Fruit fly (Drosophila melanogaster) whole organism, embryonic: ENCODE measurements around the gene CSN5.

ENCODE experiments used
- Ada2b ChIP-seq: fragments of 200-800 bp; sonication (Bioruptor generic); IDR thresholded peaks from 2 replicates; pipeline ENCODE4 v1.3.6; 2022; ENCODE audit warnings: missing biosample characterization, missing genetic modification characterization
- CG10274 ChIP-seq: fragments of 200-800 bp; sonication (Bioruptor generic); optimal IDR thresholded peaks from 3 replicates; lab custom pipeline; 2017; ENCODE audit warnings: missing biosample characterization, mild to moderate bottlenecking, missing genetic modification characterization
- CG10979 ChIP-seq: fragments of 200-800 bp; sonication (Bioruptor generic); optimal IDR thresholded peaks from 2 replicates; lab custom pipeline; 2018; ENCODE audit warnings: missing biosample characterization, mild to moderate bottlenecking, missing genetic modification characterization, moderate library complexity
- CG15601 ChIP-seq: fragments of 200-800 bp; sonication (Bioruptor generic); optimal IDR thresholded peaks from 3 replicates; lab custom pipeline; 2019; ENCODE audit warnings: missing biosample characterization, mild to moderate bottlenecking, missing genetic modification characterization, moderate library complexity
- CG15696 ChIP-seq: fragments of 200-800 bp; sonication (Bioruptor generic); optimal IDR thresholded peaks from 2 replicates; lab custom pipeline; 2019; ENCODE audit warnings: missing biosample characterization, mild to moderate bottlenecking, missing genetic modification characterization, moderate library complexity
- CG16779 ChIP-seq: fragments of 200-800 bp; sonication (Bioruptor generic); IDR thresholded peaks from 2 replicates; pipeline ENCODE4 v1.3.6; 2022; ENCODE audit warnings: missing biosample characterization, missing genetic modification characterization
- CG17829 ChIP-seq: fragments of 200-800 bp; optimal IDR thresholded peaks from 2 replicates; lab custom pipeline; 2019; ENCODE audit warnings: missing biosample characterization, mild to moderate bottlenecking, missing genetic modification characterization, moderate library complexity
- CG18599 ChIP-seq: fragments of 200-800 bp; sonication (Bioruptor generic); optimal IDR thresholded peaks from 3 replicates; lab custom pipeline; 2017; ENCODE audit warnings: missing biosample characterization, missing genetic modification characterization, mild to moderate bottlenecking, moderate library complexity, missing genetic modification reagents
- CG2712 ChIP-seq: fragments of 200-800 bp; optimal IDR thresholded peaks from 3 replicates; lab custom pipeline; 2019; ENCODE audit warnings: missing biosample characterization, mild to moderate bottlenecking, missing genetic modification characterization, moderate library complexity
- CG32767 ChIP-seq: fragments of 200-800 bp; sonication (Bioruptor generic); IDR thresholded peaks from 2 replicates; pipeline ENCODE4 v1.3.6; 2022; ENCODE audit warnings: missing biosample characterization, missing genetic modification characterization
- CG3838 ChIP-seq: fragments of 200-800 bp; sonication (Bioruptor generic); optimal IDR thresholded peaks from 3 replicates; lab custom pipeline; 2016; ENCODE audit warnings: missing biosample characterization, missing genetic modification characterization
- CG3995 ChIP-seq: fragments of 200-800 bp; sonication (Bioruptor generic); optimal IDR thresholded peaks from 3 replicates; lab custom pipeline; 2016; ENCODE audit warnings: missing biosample characterization, missing genetic modification characterization
- CG42726 ChIP-seq: fragments of 200-800 bp; sonication (Bioruptor generic); IDR thresholded peaks from 2 replicates; pipeline ENCODE4 v1.3.6; 2022; ENCODE audit warnings: missing biosample characterization, missing genetic modification characterization; ENCODE audit not compliant: partially characterized antibody
- CG4404 ChIP-seq: fragments of 200-800 bp; sonication (Bioruptor generic); IDR thresholded peaks from 2 replicates; pipeline ENCODE4 v1.3.6; 2022; ENCODE audit warnings: missing biosample characterization, missing genetic modification characterization
- CG4730 ChIP-seq: fragments of 200-800 bp; sonication (Bioruptor generic); IDR thresholded peaks from 2 replicates; pipeline ENCODE4 v1.3.6; 2022; ENCODE audit warnings: missing biosample characterization, missing genetic modification characterization
- CG6791 ChIP-seq: fragments of 200-800 bp; sonication (Bioruptor generic); IDR thresholded peaks from 3 replicates; pipeline ENCODE4 v1.3.6; 2022; ENCODE audit warnings: missing biosample characterization, missing genetic modification characterization; ENCODE audit not compliant: partially characterized antibody
- CG9876 ChIP-seq: fragments of 200-800 bp; sonication (Bioruptor generic); optimal IDR thresholded peaks from 2 replicates; lab custom pipeline; 2016; ENCODE audit warnings: missing biosample characterization, missing genetic modification characterization
- Deaf1 ChIP-seq: fragments of 200-800 bp; optimal IDR thresholded peaks from 3 replicates; lab custom pipeline; 2019; ENCODE audit warnings: missing biosample characterization, mild to moderate bottlenecking, missing genetic modification characterization, moderate library complexity
- Drgx ChIP-seq: fragments of 200-800 bp; sonication (Bioruptor generic); IDR thresholded peaks from 2 replicates; pipeline ENCODE4 v1.3.6; 2022; ENCODE audit warnings: missing biosample characterization, missing genetic modification characterization
- Fer3 ChIP-seq: fragments of 200-800 bp; sonication (Bioruptor generic); optimal IDR thresholded peaks from 2 replicates; lab custom pipeline; 2018; ENCODE audit warnings: missing biosample characterization, mild to moderate bottlenecking, missing genetic modification characterization, moderate library complexity
- HHEX ChIP-seq: fragments of 200-800 bp; sonication (Bioruptor generic); optimal IDR thresholded peaks from 3 replicates; lab custom pipeline; 2017; ENCODE audit warnings: missing biosample characterization, mild to moderate bottlenecking, missing genetic modification characterization, missing genetic modification reagents
- HLH4C ChIP-seq: fragments of 200-800 bp; sonication (Bioruptor generic); IDR thresholded peaks from 3 replicates; pipeline ENCODE4 v1.3.6; 2022; ENCODE audit warnings: missing biosample characterization, missing genetic modification characterization; ENCODE audit not compliant: partially characterized antibody
- HmgD ChIP-seq: fragments of 200-800 bp; sonication (Bioruptor generic); optimal IDR thresholded peaks from 3 replicates; lab custom pipeline; 2016; ENCODE audit warnings: missing biosample characterization, missing genetic modification characterization
- HmgZ ChIP-seq: fragments of 200-800 bp; sonication (Bioruptor generic); optimal IDR thresholded peaks from 2 replicates; lab custom pipeline; 2018; ENCODE audit warnings: missing biosample characterization, mild to moderate bottlenecking, missing genetic modification characterization
- NC2β ChIP-seq: fragments of 200-800 bp; sonication (Bioruptor generic); optimal IDR thresholded peaks from 2 replicates; lab custom pipeline; 2016; ENCODE audit warnings: missing biosample characterization, missing genetic modification characterization
- Poxn ChIP-seq: fragments of 200-800 bp; sonication (Bioruptor generic); IDR thresholded peaks from 2 replicates; pipeline ENCODE4 v1.3.6; 2022; ENCODE audit warnings: missing biosample characterization, missing genetic modification characterization
- Spps ChIP-seq: fragments of 200-800 bp; sonication (Bioruptor generic); optimal IDR thresholded peaks from 2 replicates; lab custom pipeline; 2018; ENCODE audit warnings: missing biosample characterization, mild to moderate bottlenecking, missing genetic modification characterization
- Tbp ChIP-seq: fragments of >200 bp; optimal IDR thresholded peaks from 2 replicates; lab custom pipeline; 2018; ENCODE audit warnings: missing biosample characterization, missing genetic modification characterization
- YL-1 ChIP-seq: fragments of 200-800 bp; sonication (Bioruptor generic); optimal IDR thresholded peaks from 3 replicates; lab custom pipeline; 2017; ENCODE audit warnings: missing biosample characterization, mild to moderate bottlenecking, missing genetic modification characterization
- cg ChIP-seq: fragments of 200-800 bp; sonication (Bioruptor generic); optimal IDR thresholded peaks from 3 replicates; lab custom pipeline; 2019; ENCODE audit warnings: missing biosample characterization, mild to moderate bottlenecking, missing genetic modification characterization, moderate library complexity
- chif ChIP-seq, 2 experiments: fragments of 200-800 bp; sonication (Bioruptor generic); optimal IDR thresholded peaks; 3 replicates each; lab custom pipeline; 2016; ENCODE audit warnings: missing biosample characterization in 2 of 2, missing genetic modification characterization in 2 of 2
- corto ChIP-seq: fragments of 200-800 bp; sonication (Bioruptor generic); optimal IDR thresholded peaks from 2 replicates; lab custom pipeline; 2016; ENCODE audit warnings: missing biosample characterization, mild to moderate bottlenecking, missing genetic modification characterization, moderate library complexity
- dan ChIP-seq: fragments of 200-800 bp; sonication (Bioruptor generic); IDR thresholded peaks from 2 replicates; pipeline ENCODE4 v1.3.6; 2022; ENCODE audit warnings: missing biosample characterization, missing genetic modification characterization
- dimm ChIP-seq: fragments of 200-800 bp; sonication (Bioruptor generic); IDR thresholded peaks from 2 replicates; pipeline ENCODE4 v1.3.6; 2022; ENCODE audit warnings: missing biosample characterization, missing genetic modification characterization
- exex ChIP-seq: fragments of 200-800 bp; sonication (Bioruptor generic); optimal IDR thresholded peaks from 4 replicates; lab custom pipeline; 2018; ENCODE audit warnings: missing biosample characterization, mild to moderate bottlenecking, missing genetic modification characterization, moderate library complexity
- eyg ChIP-seq: fragments of 200-800 bp; sonication (Bioruptor generic); optimal IDR thresholded peaks from 3 replicates; lab custom pipeline; 2016; ENCODE audit warnings: missing biosample characterization, missing genetic modification characterization
- fd3F ChIP-seq: fragments of 200-800 bp; sonication (Bioruptor generic); optimal IDR thresholded peaks from 2 replicates; lab custom pipeline; 2018; ENCODE audit warnings: missing biosample characterization, mild to moderate bottlenecking, missing genetic modification characterization, moderate library complexity
- gce ChIP-seq: fragments of 200-800 bp; sonication (Bioruptor generic); IDR thresholded peaks from 3 replicates; pipeline ENCODE4 v1.3.6; 2022; ENCODE audit warnings: missing biosample characterization, missing genetic modification characterization
- gsb ChIP-seq: fragments of 200-800 bp; sonication (Bioruptor generic); IDR thresholded peaks from 2 replicates; pipeline ENCODE4 v1.3.6; 2022; ENCODE audit warnings: missing biosample characterization, missing genetic modification characterization
- kay ChIP-seq: fragments of 200-800 bp; sonication (Bioruptor generic); optimal IDR thresholded peaks from 2 replicates; lab custom pipeline; 2016; ENCODE audit warnings: missing biosample characterization, missing genetic modification characterization
- lilli ChIP-seq: fragments of 200-800 bp; sonication (Bioruptor generic); optimal IDR thresholded peaks from 3 replicates; lab custom pipeline; 2016; ENCODE audit warnings: missing biosample characterization, missing genetic modification characterization
- lola ChIP-seq, 3 experiments: fragments of >200 bp in 2 of 3; fragments of 200-800 bp in 1 of 3; sonication (Bioruptor generic) in 1 of 3; optimal IDR thresholded peaks; 2 replicates each; lab custom pipeline; 2017 to 2019; ENCODE audit warnings: missing biosample characterization in 3 of 3, missing genetic modification characterization in 3 of 3, mild to moderate bottlenecking in 1 of 3, moderate library complexity in 1 of 3
- nom ChIP-seq: fragments of 200-800 bp; sonication (Bioruptor generic); optimal IDR thresholded peaks from 2 replicates; lab custom pipeline; 2017; ENCODE audit warnings: missing biosample characterization, missing genetic modification characterization, mild to moderate bottlenecking, moderate library complexity, missing genetic modification reagents
- sc ChIP-seq, 3 experiments: fragments of >200 bp in 2 of 3; fragments of 200-800 bp in 1 of 3; sonication (Bioruptor generic) in 1 of 3; optimal IDR thresholded peaks; 2 replicates in 2 of 3; 3 replicates in 1 of 3; lab custom pipeline; 2017; ENCODE audit warnings: mild to moderate bottlenecking in 1 of 3, missing biosample characterization in 1 of 3, missing genetic modification characterization in 1 of 3, missing genetic modification reagents in 1 of 3
- seq ChIP-seq: fragments of 200-800 bp; sonication (Bioruptor generic); IDR thresholded peaks from 2 replicates; pipeline ENCODE4 v1.3.6; 2022; ENCODE audit warnings: missing biosample characterization, missing genetic modification characterization
- sim ChIP-seq: fragments of 200-800 bp; sonication (Bioruptor generic); IDR thresholded peaks from 2 replicates; pipeline ENCODE4 v1.3.6; 2022; ENCODE audit warnings: missing biosample characterization, missing genetic modification characterization
- ssp ChIP-seq: fragments of 200-800 bp; sonication (Bioruptor generic); IDR thresholded peaks from 2 replicates; pipeline ENCODE4 v1.3.6; 2022; ENCODE audit warnings: missing biosample characterization, missing genetic modification characterization
- tup ChIP-seq: fragments of 200-800 bp; sonication (Bioruptor generic); optimal IDR thresholded peaks from 2 replicates; lab custom pipeline; 2016; ENCODE audit warnings: missing biosample characterization, mild to moderate bottlenecking, missing genetic modification characterization, moderate library complexity

The CSN5 gene

DNA sequence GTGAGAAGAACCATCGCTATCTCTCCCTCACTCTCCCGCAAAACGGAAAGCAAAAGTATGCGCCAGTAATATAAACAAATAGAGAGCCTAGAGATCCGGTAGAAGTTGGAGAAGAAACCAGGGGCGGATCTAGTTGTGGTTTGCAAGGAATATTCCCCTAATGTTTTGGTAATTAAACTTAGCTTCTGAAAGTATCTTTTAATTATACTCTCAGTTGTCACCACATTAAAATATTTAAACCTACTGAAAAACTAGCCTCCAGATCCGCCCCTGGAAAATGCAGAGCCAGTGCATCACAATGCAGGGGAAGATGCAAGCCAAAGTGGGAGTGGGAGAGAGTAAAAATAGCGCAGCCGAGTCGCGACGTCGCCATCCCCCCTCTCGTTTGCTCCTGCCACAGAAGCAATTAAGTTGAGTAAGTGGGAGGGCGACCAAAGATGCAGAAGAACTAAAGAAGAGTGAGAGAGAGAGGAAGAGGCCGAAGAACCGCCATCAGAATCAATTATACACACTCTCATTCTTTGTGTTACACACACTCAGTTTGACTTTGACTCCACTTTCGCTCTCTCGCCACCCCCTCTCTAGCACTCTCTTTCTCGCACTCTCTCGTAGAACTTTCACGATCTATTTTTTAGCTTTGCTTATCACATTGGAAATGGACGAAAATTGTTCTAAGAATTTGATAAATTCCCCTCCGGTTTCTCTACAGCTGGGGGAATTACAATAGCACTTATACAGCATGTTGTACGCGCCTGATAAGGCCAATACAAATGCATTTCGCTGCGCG, 20.5 kb upstream of the CSN5 start (continued):
- TF ChIP-seq CG18599 (GFP tag; lab: Kevin White, UChicago) (peak; percentile 83), gsb (GFP tag; lab: Robert Waterston, UW) (peak; percentile 75), CG3838 (GFP tag; lab: Kevin White, UChicago) (peak; percentile 68), HmgZ (tag; lab: Kevin White, UChicago) (peak; percentile 80), Tbp (no peak), CG16779 (peak; percentile 84), CG2712 (tag; lab: Kevin White, UChicago) (peak; percentile 96), HmgD (GFP tag; lab: Kevin White, UChicago) (peak; percentile 82), eyg (GFP tag; lab: Kevin White, UChicago) (peak; percentile 82), kay (GFP tag; lab: Kevin White, UChicago) (peak; percentile 87), dimm (peak; percentile 86), Poxn (GFP tag; lab: Robert Waterston, UW) (peak; percentile 49; the same call in 1 of the 2 replicates), YL-1 (GFP tag; lab: Kevin White, UChicago) (peak; percentile 71), chif (GFP tag; optimal IDR thresholded peaks at IDR 0.05; lab: Kevin White, UChicago) (peak; percentile 93 to 96), dan (GFP tag; lab: Robert Waterston, UW) (peak; percentile 96), Drgx (GFP tag; lab: Robert Waterston, UW) (peak; percentile 99), HHEX (GFP tag; lab: Kevin White, UChicago) (peak; percentile 90), Spps (peak; percentile 94), corto (GFP tag; lab: Kevin White, UChicago) (no peak), Ada2b (GFP tag; lab: Robert Waterston, UW) (peak; percentile 94), lilli (GFP tag; lab: Kevin White, UChicago) (peak; percentile 89), CG4404 (GFP tag; lab: Robert Waterston, UW) (peak; percentile 95), CG9876 (GFP tag; lab: Kevin White, UChicago) (peak; percentile 76), CG4730 (GFP tag; lab: Robert Waterston, UW) (peak; percentile 92), sc (optimal IDR thresholded peaks at IDR 0.05; lab: Kevin White, UChicago) (no peak), sc (GFP tag; optimal IDR thresholded peaks at IDR 0.05; lab: Kevin White, UChicago) (peak; percentile 87), CG17829 (tag; lab: Kevin White, UChicago) (peak; percentile 97), CG10274 (peak; percentile 83), CG3995 (peak; percentile 23), CG42726 (GFP tag; lab: Robert Waterston, UW) (peak; percentile 60), CG32767 (peak; percentile 88), tup (peak; percentile 84), CG10979 (peak; percentile 97), seq (GFP tag; lab: Robert Waterston, UW) (peak; percentile 72), CG15601 (tag; lab: Kevin White, UChicago) (peak; percentile 95), CG6791 (GFP tag; lab: Robert Waterston, UW) (peak; percentile 75), gce (GFP tag; lab: Robert Waterston, UW) (peak; percentile 96), HLH4C (GFP tag; lab: Robert Waterston, UW) (peak; percentile 67), exex (tag; lab: Kevin White, UChicago) (peak; percentile 13), ssp (GFP tag; lab: Robert Waterston, UW) (peak; percentile 86), lola (GFP tag; optimal IDR thresholded peaks at IDR 0.05; lab: Kevin White, UChicago) (peak in 1 of 3 experiments; percentile 96), cg (GFP tag; lab: Kevin White, UChicago) (peak; percentile 66), sim (GFP tag; lab: Robert Waterston, UW) (peak; percentile 94), CG15696 (tag; lab: Kevin White, UChicago) (peak; percentile 97), NC2β (GFP tag; lab: Kevin White, UChicago) (peak; percentile 89), fd3F (GFP tag; lab: Kevin White, UChicago) (peak; percentile 73), Deaf1 (tag; lab: Kevin White, UChicago) (peak; percentile 57), Fer3 (peak; percentile 88), nom (peak; percentile 96)
